Fruit fly (Drosophila melanogaster): ENCODE measurements around the gene CG43121.

DNA sequence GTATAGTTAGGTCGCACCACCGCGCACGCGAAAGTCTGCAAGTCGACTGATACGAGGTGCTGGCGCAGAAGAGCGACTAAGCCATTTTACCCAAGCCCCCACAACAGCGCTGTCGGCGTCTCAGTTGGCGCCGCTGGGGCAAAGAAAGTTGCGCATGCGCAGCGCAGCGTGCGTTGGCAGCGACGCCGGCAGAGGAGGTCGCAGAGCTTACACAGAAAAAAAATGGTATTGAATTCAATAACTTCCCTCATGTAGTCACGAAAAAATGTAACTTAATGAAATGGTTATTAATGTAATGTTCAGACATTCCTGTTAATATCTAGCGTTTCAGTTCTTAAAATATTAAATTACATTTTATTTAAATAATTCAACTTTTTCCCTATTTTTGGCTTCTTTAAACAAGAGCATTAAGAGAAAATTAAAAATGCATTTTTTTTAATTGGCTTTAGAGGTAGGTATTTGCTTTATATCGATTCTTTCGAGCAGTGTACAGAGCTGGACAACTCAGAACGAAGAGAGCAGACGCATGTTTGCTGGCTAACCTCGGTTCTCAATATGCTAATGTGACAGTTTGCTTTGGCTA is 6.0 kb upstream of the CG43121 start, which contains the start of gene CG4914:
- TF ChIP-seq kay (GFP tag; ENCODE audit: borderline replicate concordance) (no peak), cic (GFP tag; optimal IDR thresholded peaks at IDR 0.05) (no peak), CG5204 (GFP tag; optimal IDR thresholded peaks at IDR 0.05) (no peak), Crg-1 (GFP tag; optimal IDR thresholded peaks at IDR 0.05) (no peak), CG12768 (GFP tag; optimal IDR thresholded peaks at IDR 0.05) (no peak), CG7101 (tag; optimal IDR thresholded peaks at IDR 0.05) (no peak), CG1620 (GFP tag; optimal IDR thresholded peaks at IDR 0.05) (no peak), toe (GFP tag; optimal IDR thresholded peaks at IDR 0.05) (no peak), bab1 (GFP tag; optimal IDR thresholded peaks at IDR 0.05) (no peak), cnc (optimal IDR thresholded peaks at IDR 0.05) (no peak)
